Worm (Caenorhabditis elegans) whole organism, L4/young adult: ENCODE measurements around the gene sws-1.

Experiments
- W03F9.2 ChIP-seq: fragments of 150-350 bp; optimal IDR thresholded peaks from 2 replicates; lab custom pipeline; 2014; ENCODE audit warnings: missing biosample characterization, missing genetic modification characterization
- dao-5 ChIP-seq: sonication (generic microtip); optimal IDR thresholded peaks from 2 replicates; lab custom pipeline; 2016; ENCODE audit warnings: missing genotype, missing genetic modification characterization, moderate library complexity, missing compliant biosample characterization
- him-1 ChIP-seq: sonication (generic microtip); optimal IDR thresholded peaks from 2 replicates; lab custom pipeline; 2016; ENCODE audit warnings: missing genotype, missing genetic modification reagents, missing genetic modification characterization, missing compliant biosample characterization

ce11 chrV:18990958-18991357, 9.7 kb upstream of the sws-1 start:
- no peak for TF ChIP-seq W03F9.2 (tag; lab: Kevin White, UChicago)
- no peak for TF ChIP-seq him-1 (tag; lab: Kevin White, UChicago)
- TF ChIP-seq dao-5 (tag; lab: Kevin White, UChicago), result no peak
